Worm (Caenorhabditis elegans): ENCODE data around the gene hrg-10.

hrg-10 gene

ce11 chrV:18976539-18976938, 19.4 kb upstream of the hrg-10 start:
- no peak for TF ChIP-seq dao-5 (tag; optimal IDR thresholded peaks at IDR 0.05)
- no peak for TF ChIP-seq W03F9.2 (tag; optimal IDR thresholded peaks at IDR 0.05)
- TF ChIP-seq him-1 (tag; optimal IDR thresholded peaks at IDR 0.05) = no peak

DNA sequence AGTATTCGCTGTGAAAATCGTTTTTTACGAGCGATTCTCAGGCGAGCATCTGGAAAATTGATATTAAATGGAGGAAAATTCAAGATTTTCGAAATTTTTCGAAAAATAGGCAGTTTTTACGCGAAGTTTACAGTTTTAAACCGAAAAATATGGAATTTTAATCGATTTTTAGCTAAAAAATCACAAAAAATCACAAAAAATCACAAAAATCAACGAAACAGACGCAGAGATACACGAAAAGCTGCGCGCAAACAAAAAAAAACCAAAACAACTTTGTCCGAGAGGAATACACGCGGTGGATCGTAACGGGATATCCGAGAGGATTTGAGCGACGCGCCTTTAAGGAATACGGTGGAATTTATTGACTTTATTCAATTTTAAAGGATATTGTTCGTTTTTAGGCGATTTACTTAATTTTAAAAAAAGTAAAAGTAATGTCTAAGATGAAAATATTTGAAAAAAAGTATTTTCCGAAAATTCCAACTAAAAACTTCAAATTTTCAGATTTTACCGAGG, 12.5 kb upstream of the hrg-10 start, which contains the start of gene Y39B6A.42:
Gene Y39B6A.42 (minus strand): TSS at position 51 of the 516 bp plus-strand sequence.
- TF ChIP-seq W03F9.2 (tag; optimal IDR thresholded peaks at IDR 0.05) = peak; percentile 1
- no peak for TF ChIP-seq him-1 (tag; optimal IDR thresholded peaks at IDR 0.05)
- no peak for TF ChIP-seq dao-5 (tag; optimal IDR thresholded peaks at IDR 0.05)

DNA sequence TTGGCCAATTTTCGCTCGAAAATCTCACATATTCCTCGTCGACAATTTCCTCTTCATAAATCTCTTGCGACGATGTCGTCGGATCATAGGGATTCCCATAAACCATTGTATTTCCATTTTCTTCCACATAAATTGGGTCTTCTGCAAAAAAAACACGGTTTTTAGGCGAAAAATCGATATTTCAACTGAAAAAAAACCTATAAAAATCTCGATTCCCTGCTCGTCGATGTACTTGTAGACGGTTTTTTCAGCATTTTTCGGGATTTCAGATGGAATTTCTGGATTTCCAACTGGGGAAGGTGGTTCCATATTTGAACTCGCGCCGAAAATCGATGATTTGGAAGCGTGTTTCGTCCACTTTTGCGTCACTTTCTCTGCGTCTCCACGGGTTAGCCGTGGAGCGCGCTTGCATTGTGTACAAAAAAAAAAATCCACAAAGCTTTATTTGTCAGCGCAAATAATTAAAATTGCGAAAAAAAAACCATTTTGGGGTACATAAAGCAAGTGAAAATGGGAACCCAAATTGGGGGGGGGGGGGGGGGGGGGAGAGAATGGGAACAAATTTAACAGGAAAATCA, 10.5 kb upstream of the hrg-10 start, which contains the start of gene Y39B6A.43:
Gene Y39B6A.43 (minus strand): TSS at position 351 of the 578 bp plus-strand sequence.
- TF ChIP-seq W03F9.2 (tag; optimal IDR thresholded peaks at IDR 0.05) (peak; percentile 90), him-1 (tag; optimal IDR thresholded peaks at IDR 0.05) (peak; percentile 92), dao-5 (tag; optimal IDR thresholded peaks at IDR 0.05) (no peak)

ce11 chrV:18960072-18960471, 3.0 kb upstream of the hrg-10 start, which contains the start of gene ztf-20:
Gene ztf-20, minus strand, starts transcription at chrV:18960172.
- TF ChIP-seq W03F9.2 (tag; optimal IDR thresholded peaks at IDR 0.05) (no peak), him-1 (tag; optimal IDR thresholded peaks at IDR 0.05) (no peak), dao-5 (tag; optimal IDR thresholded peaks at IDR 0.05) (no peak)

DNA sequence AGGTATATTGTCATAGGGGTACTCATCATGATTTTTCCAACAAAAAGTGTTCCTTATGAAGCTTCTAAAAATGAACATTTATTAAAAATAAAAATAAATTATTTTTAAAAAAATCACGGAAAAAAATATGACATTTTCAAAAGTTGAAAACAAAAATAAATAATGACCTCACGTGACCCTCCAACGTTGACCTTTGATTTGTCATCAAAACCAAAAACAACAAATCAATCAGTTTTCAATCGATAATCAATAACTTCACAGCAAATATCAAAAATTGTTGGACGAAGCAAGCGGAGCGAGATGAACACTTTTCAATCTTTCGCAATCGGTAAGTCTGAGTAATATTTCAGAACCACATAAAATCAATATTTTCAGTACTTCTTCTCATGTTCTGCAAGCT, 16.8 kb downstream of the hrg-10 start, which contains the start of gene Y80D3A.8:
Gene Y80D3A.8 (plus strand): TSS at position 301 of the 400 bp plus-strand sequence.
- TF ChIP-seq dao-5 (tag; optimal IDR thresholded peaks at IDR 0.05) (no peak), him-1 (tag; optimal IDR thresholded peaks at IDR 0.05) (no peak), W03F9.2 (tag; optimal IDR thresholded peaks at IDR 0.05) (no peak)

ce11 chrV:18937578-18937977, 19.5 kb downstream of the hrg-10 start:
- TF ChIP-seq him-1 (tag; optimal IDR thresholded peaks at IDR 0.05) (no peak), W03F9.2 (tag; optimal IDR thresholded peaks at IDR 0.05) (no peak), dao-5 (tag; optimal IDR thresholded peaks at IDR 0.05) (no peak)

DNA sequence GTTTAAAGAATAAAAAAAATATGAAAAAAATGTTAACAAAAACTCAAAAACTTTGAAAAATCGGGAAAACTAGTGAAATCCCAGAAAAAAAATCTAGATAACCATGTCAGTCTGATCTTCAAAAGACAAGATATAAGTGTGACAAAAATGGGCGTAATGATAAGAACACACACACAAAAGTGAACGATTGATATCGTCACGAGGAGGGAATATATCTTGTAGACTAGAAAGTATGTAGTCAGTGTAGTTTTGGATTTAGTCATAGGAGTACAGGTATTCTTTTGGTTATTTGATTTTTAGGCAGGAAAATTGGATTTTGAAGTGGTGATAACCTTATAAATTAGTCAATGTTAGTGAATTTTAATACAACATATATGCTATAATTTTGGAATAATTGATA, 22.6 kb downstream of the hrg-10 start:
- TF ChIP-seq W03F9.2 (tag; optimal IDR thresholded peaks at IDR 0.05) (no peak), dao-5 (tag; optimal IDR thresholded peaks at IDR 0.05) (no peak), him-1 (tag; optimal IDR thresholded peaks at IDR 0.05) (no peak)

- TF ChIP-seq dao-5 (tag; optimal IDR thresholded peaks at IDR 0.05) (no peak), him-1 (tag; optimal IDR thresholded peaks at IDR 0.05) (no peak), W03F9.2 (tag; optimal IDR thresholded peaks at IDR 0.05) (no peak)
Observed at ce11 chrV:18931279-18931678, 25.8 kb downstream of the hrg-10 start, which contains the start of gene ptr-22. Gene ptr-22, minus strand, starts transcription at chrV:18931379.

ce11 chrV:18930748-18931147, 26.4 kb downstream of the hrg-10 start:
- no peak for TF ChIP-seq him-1 (tag; optimal IDR thresholded peaks at IDR 0.05)
- TF ChIP-seq W03F9.2 (tag; optimal IDR thresholded peaks at IDR 0.05) = no peak
- TF ChIP-seq dao-5 (tag; optimal IDR thresholded peaks at IDR 0.05) = no peak

- TF ChIP-seq W03F9.2 (tag; optimal IDR thresholded peaks at IDR 0.05) (no peak), dao-5 (tag; optimal IDR thresholded peaks at IDR 0.05) (no peak), him-1 (tag; optimal IDR thresholded peaks at IDR 0.05) (no peak)
Observed at ce11 chrV:18917396-18917795, 39.7 kb downstream of the hrg-10 start.

ce11 chrV:18913120-18913519, 44.0 kb downstream of the hrg-10 start:
- TF ChIP-seq dao-5 (tag; optimal IDR thresholded peaks at IDR 0.05) (no peak), him-1 (tag; optimal IDR thresholded peaks at IDR 0.05) (no peak), W03F9.2 (tag; optimal IDR thresholded peaks at IDR 0.05) (no peak)

DNA sequence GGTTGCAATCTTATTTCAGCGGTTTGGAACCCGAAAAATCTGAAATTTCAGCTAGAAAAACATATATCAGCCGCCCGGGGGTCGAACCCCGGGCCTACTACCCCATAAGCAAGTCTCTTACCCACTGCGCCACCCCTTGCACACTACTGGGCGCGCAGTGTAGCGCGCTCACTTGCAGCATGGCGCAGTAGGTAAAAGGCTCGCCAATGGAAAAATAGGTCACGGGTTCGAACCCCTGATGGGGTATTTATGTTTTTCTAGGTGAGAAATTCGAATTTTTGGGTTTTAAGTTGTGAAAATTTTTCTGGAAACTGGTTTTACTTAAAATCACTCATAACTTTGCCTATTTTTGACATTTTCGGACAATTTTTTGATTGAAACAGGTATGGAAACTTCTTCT, 44.6 kb downstream of the hrg-10 start:
- TF ChIP-seq him-1 (tag; optimal IDR thresholded peaks at IDR 0.05) (no peak), W03F9.2 (tag; optimal IDR thresholded peaks at IDR 0.05) (no peak), dao-5 (tag; optimal IDR thresholded peaks at IDR 0.05) (no peak)

DNA sequence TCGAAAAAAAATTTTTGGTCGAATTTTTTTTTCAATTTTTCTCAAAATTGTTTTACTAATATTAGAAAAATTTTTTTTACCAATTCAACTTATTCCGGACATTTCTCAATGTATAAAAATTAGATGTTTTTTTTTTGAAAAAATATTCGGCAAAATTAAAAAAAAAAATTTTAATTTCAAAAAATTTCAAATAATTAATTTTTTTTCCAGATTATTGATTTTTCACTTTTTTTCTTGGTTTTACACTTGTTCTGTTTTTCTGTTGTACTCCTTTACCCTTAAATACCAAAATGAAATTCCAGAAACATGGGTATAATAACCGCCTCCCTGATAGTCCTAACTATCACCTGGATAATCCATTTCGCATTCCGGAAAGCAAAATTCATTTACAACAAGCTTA, 45.4 kb downstream of the hrg-10 start, which contains the start of gene cyp-42A1:
Gene cyp-42A1 (plus strand): TSS at position 301 of the 400 bp plus-strand sequence.
- no peak for TF ChIP-seq W03F9.2 (tag; optimal IDR thresholded peaks at IDR 0.05)
- TF ChIP-seq him-1 (tag; optimal IDR thresholded peaks at IDR 0.05) = no peak
- TF ChIP-seq dao-5 (tag; optimal IDR thresholded peaks at IDR 0.05) = no peak

DNA sequence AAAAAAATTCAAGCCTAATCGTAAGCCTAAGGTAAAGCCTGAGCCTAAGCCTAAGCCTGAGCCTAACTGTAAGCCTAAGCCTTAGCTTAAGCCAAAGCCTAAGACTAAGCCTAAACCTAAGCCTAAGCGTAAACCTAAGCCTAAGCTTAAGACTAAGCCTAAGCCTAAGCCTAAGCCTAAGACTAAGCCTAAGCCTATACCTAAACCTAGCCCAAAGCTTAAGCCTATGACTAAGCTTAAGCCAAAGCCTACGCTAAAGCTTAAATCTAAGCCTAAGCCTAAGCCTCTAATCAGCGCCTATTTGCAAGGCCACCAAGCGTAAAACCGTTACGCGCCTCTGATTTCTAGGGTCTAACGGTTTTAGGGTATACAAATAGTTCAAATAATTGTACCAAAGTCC, 47.4 kb downstream of the hrg-10 start:
- no peak for TF ChIP-seq W03F9.2 (tag; optimal IDR thresholded peaks at IDR 0.05)
- no peak for TF ChIP-seq dao-5 (tag; optimal IDR thresholded peaks at IDR 0.05)

DNA sequence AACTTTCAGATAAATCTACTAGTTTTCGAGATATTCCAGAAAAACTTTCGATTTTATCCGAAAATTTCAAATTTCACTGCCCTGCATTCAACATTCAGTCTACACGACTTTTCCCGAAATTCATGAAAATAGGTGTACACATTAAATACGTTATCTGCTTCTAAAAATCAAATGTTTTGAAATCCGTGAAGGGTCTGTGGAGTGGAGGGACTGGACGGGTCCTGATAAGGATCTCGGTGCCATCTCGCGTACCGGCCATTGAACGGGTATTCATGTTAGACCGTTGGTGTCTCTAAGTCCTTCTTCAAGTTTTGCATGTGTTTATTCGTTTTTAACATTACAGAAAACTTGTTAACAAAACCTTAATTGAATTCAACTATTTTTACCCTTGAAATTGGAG, 49.6 kb downstream of the hrg-10 start:
- TF ChIP-seq W03F9.2 (tag; optimal IDR thresholded peaks at IDR 0.05) = no peak
- no peak for TF ChIP-seq him-1 (tag; optimal IDR thresholded peaks at IDR 0.05)
- TF ChIP-seq dao-5 (tag; optimal IDR thresholded peaks at IDR 0.05) = no peak
